Fruit fly (Drosophila melanogaster): ENCODE data around the gene Blos3.
A peak's percentile ranks its signal among the peaks of the same experiment; 100 is the strongest.

dm6 chr3L:18872440-18872839 is 2.4 kb downstream of the Blos3 start, which contains the start of the genes Rad9 and Uggt:
- TF ChIP-seq CG1647 (GFP tag; optimal IDR thresholded peaks at IDR 0.05), result no peak
- no peak for TF ChIP-seq CG1602 (GFP tag; optimal IDR thresholded peaks at IDR 0.05)
- TF ChIP-seq Spps (tag; optimal IDR thresholded peaks at IDR 0.05), result no peak
- TF ChIP-seq CG15696 (tag; optimal IDR thresholded peaks at IDR 0.05), result peak; percentile 39
- TF ChIP-seq Xbp1 (GFP tag; optimal IDR thresholded peaks at IDR 0.05), result peak; percentile 58
- TF ChIP-seq Bteb2 (GFP tag; optimal IDR thresholded peaks at IDR 0.05), result no peak
- no peak for TF ChIP-seq Dfd (GFP tag; optimal IDR thresholded peaks at IDR 0.05)
- TF ChIP-seq kni (GFP tag; optimal IDR thresholded peaks at IDR 0.05), result no peak
- TF ChIP-seq lola (GFP tag; optimal IDR thresholded peaks at IDR 0.05), result peak in 1 of 3 experiments; percentile 41
